Worm (Caenorhabditis elegans) whole organism, L2 larva: ENCODE data around the gene clec-2.

Source experiments
- Y55F3AM.14 ChIP-seq: fragments of 200-800 bp; sonication (Bioruptor generic); optimal IDR thresholded peaks from 2 replicates; lab custom pipeline; 2018; ENCODE audit warnings: mild to moderate bottlenecking, missing genetic modification characterization, missing compliant biosample characterization
- aly-2 ChIP-seq: fragments of 150-350 bp; optimal IDR thresholded peaks from 2 replicates; lab custom pipeline; 2014; ENCODE audit warnings: missing biosample characterization, missing genetic modification characterization
- ama-1 ChIP-seq: fragments of 150-350 bp; optimal IDR thresholded peaks from 2 replicates; lab custom pipeline; 2018; ENCODE audit warnings: inconsistent platforms
- blmp-1 ChIP-seq: sonication (generic microtip); optimal IDR thresholded peaks from 2 replicates; lab custom pipeline; 2017; ENCODE audit warnings: missing genetic modification characterization, mild to moderate bottlenecking, missing compliant biosample characterization, antibody characterized with exemption, moderate library complexity; ENCODE audit not compliant: insufficient read depth
- elt-1 ChIP-seq: fragments of 150-350 bp; optimal IDR thresholded peaks from 2 replicates; lab custom pipeline; 2014; ENCODE audit warnings: missing biosample characterization, missing genetic modification characterization
- elt-3 ChIP-seq: sonication (generic microtip); optimal IDR thresholded peaks from 2 replicates; lab custom pipeline; 2017; ENCODE audit warnings: missing biosample characterization, missing genetic modification characterization
- lin-11 ChIP-seq: fragments of 150-350 bp; sonication (generic microtip); optimal IDR thresholded peaks from 2 replicates; lab custom pipeline; 2014; ENCODE audit warnings: missing biosample characterization, missing genetic modification characterization, inconsistent platforms, mixed read lengths
- lin-39 ChIP-seq: fragments of 150-350 bp; optimal IDR thresholded peaks from 2 replicates; lab custom pipeline; 2014; ENCODE audit warnings: missing biosample characterization, missing genetic modification reagents, missing genetic modification characterization
- mdl-1 ChIP-seq, 2 experiments: fragments of 150-350 bp in 1 of 2; sonication (generic microtip) in 1 of 2; optimal IDR thresholded peaks; 2 replicates each; lab custom pipeline; 2017; ENCODE audit warnings: missing biosample characterization in 2 of 2, missing genetic modification characterization in 2 of 2
- nhr-11 ChIP-seq: fragments of 150-350 bp; optimal IDR thresholded peaks from 2 replicates; lab custom pipeline; 2014; ENCODE audit warnings: missing biosample characterization, missing genetic modification characterization
- nhr-237 ChIP-seq: fragments of 150-350 bp; optimal IDR thresholded peaks from 2 replicates; lab custom pipeline; 2014; ENCODE audit warnings: missing biosample characterization, missing genetic modification characterization
- snpc-4 ChIP-seq: fragments of 150-350 bp; optimal IDR thresholded peaks from 2 replicates; lab custom pipeline; 2014; ENCODE audit warnings: missing biosample characterization, missing genetic modification characterization
- zag-1 ChIP-seq: fragments of 150-350 bp; optimal IDR thresholded peaks from 2 replicates; lab custom pipeline; 2014; ENCODE audit warnings: missing biosample characterization, missing genetic modification characterization
- ztf-4 ChIP-seq: fragments of 150-350 bp; optimal IDR thresholded peaks from 2 replicates; lab custom pipeline; 2014; ENCODE audit warnings: missing biosample characterization, missing genetic modification characterization

- no peak for TF ChIP-seq elt-1 (tag; lab: Kevin White, UChicago)
- TF ChIP-seq mdl-1 (tag; optimal IDR thresholded peaks at IDR 0.05; lab: Kevin White, UChicago) = no peak
- TF ChIP-seq snpc-4 (tag; lab: Kevin White, UChicago) = no peak
- TF ChIP-seq ama-1 (lab: Kevin White, UChicago) = no peak
- no peak for TF ChIP-seq elt-3
- no peak for TF ChIP-seq Y55F3AM.14 (GFP tag; lab: Kevin White, UChicago)
- no peak for TF ChIP-seq lin-11 (tag; lab: Kevin White, UChicago)
- TF ChIP-seq ztf-4 = no peak
- TF ChIP-seq aly-2 (tag; lab: Kevin White, UChicago) = no peak
- TF ChIP-seq nhr-237 = no peak
- TF ChIP-seq zag-1 (tag; lab: Kevin White, UChicago) = no peak
- no peak for TF ChIP-seq blmp-1 (tag; lab: Kevin White, UChicago)
- no peak for TF ChIP-seq lin-39 (tag; lab: Kevin White, UChicago)
- TF ChIP-seq nhr-11 (tag; lab: Kevin White, UChicago) = no peak
Measured at ce11 chrII:3044023-3044422, 20.8 kb upstream of the clec-2 start, which contains the start of gene sri-29.
